Worm (Caenorhabditis elegans) whole organism, L4 larva: ENCODE measurements around the gene nspc-1.

Experiments used
- F10B5.3 ChIP-seq: sonication (generic microtip); optimal IDR thresholded peaks from 2 replicates; lab custom pipeline; 2016; ENCODE audit warnings: mild to moderate bottlenecking, missing genetic modification characterization, missing compliant biosample characterization
- F26F4.8 ChIP-seq: fragments of 200-800 bp; sonication (Bioruptor generic); conservative IDR thresholded peaks from 2 replicates; pipeline ENCODE4 v1.3.6; 2022; ENCODE audit warnings: missing genetic modification characterization, missing compliant biosample characterization
- F44E2.7 ChIP-seq: fragments of 200-800 bp; sonication (Bioruptor generic); IDR thresholded peaks from 2 replicates; pipeline ENCODE4 v2.1.2; 2022; ENCODE audit warnings: missing genetic modification characterization, missing compliant biosample characterization
- Y105C5A.15 ChIP-seq: fragments of 200-800 bp; sonication (Bioruptor generic); IDR thresholded peaks from 2 replicates; pipeline ENCODE4 v1.3.6; 2022; ENCODE audit warnings: missing genetic modification characterization, missing compliant biosample characterization
- Y75B8A.6 ChIP-seq: fragments of 200-800 bp; sonication (Bioruptor generic); IDR thresholded peaks from 2 replicates; pipeline ENCODE4 v1.3.6; 2022; ENCODE audit warnings: missing genetic modification reagents, missing genetic modification characterization, missing compliant biosample characterization
- aha-1 ChIP-seq: fragments of 150-350 bp; peaks from one replicate; lab custom pipeline; 2014; ENCODE audit warnings: missing biosample characterization, missing genetic modification characterization
- aly-2 ChIP-seq: sonication (generic microtip); optimal IDR thresholded peaks from 2 replicates; lab custom pipeline; 2018; ENCODE audit warnings: missing biosample characterization, missing genetic modification characterization
- ama-1 ChIP-seq: fragments of 150-350 bp; optimal IDR thresholded peaks from 2 replicates; lab custom pipeline; 2014; ENCODE audit warnings: inconsistent platforms, mixed read lengths
- ceh-20 ChIP-seq: fragments of 200-800 bp; sonication (Bioruptor generic); IDR thresholded peaks from 2 replicates; pipeline ENCODE4 v1.3.6; 2022; ENCODE audit warnings: missing genetic modification reagents, missing genetic modification characterization, missing compliant biosample characterization
- ceh-62 ChIP-seq: sonication (generic microtip); optimal IDR thresholded peaks from 2 replicates; lab custom pipeline; 2017; ENCODE audit warnings: missing biosample characterization, missing genetic modification characterization
- ctbp-1 ChIP-seq: fragments of 200-800 bp; sonication (Bioruptor generic); IDR thresholded peaks from 2 replicates; pipeline ENCODE4 v1.3.6; 2022; ENCODE audit warnings: missing genetic modification reagents, missing genetic modification characterization, missing compliant biosample characterization
- daf-16 ChIP-seq, 3 experiments: sonication (generic microtip); optimal IDR thresholded peaks; 2 replicates each; lab custom pipeline; 2016 to 2017; ENCODE audit warnings: missing genetic modification characterization in 3 of 3, missing genetic modification reagents in 3 of 3, mild to moderate bottlenecking in 2 of 3, missing compliant biosample characterization in 2 of 3, missing biosample characterization in 1 of 3, moderate library complexity in 1 of 3
- daf-8 ChIP-seq: fragments of 200-800 bp; sonication (Bioruptor generic); IDR thresholded peaks from 2 replicates; pipeline ENCODE4 v1.3.6; 2022; ENCODE audit warnings: missing genetic modification characterization, missing compliant biosample characterization
- dve-1 ChIP-seq: sonication (generic microtip); optimal IDR thresholded peaks from 2 replicates; lab custom pipeline; 2017; ENCODE audit warnings: antibody characterized with exemption, mild to moderate bottlenecking, missing genetic modification characterization, missing compliant biosample characterization; ENCODE audit not compliant: insufficient read depth
- egl-43 ChIP-seq: fragments of 200-800 bp; sonication (Bioruptor generic); IDR thresholded peaks from 2 replicates; pipeline ENCODE4 v1.3.6; 2022; ENCODE audit warnings: missing genetic modification reagents, missing genetic modification characterization, missing compliant biosample characterization
- fkh-10 ChIP-seq: fragments of 150-350 bp; optimal IDR thresholded peaks from 2 replicates; lab custom pipeline; 2014; ENCODE audit warnings: missing biosample characterization, missing genetic modification reagents, missing genetic modification characterization
- hlh-11 ChIP-seq: fragments of 200-800 bp; sonication (Bioruptor generic); optimal IDR thresholded peaks from 2 replicates; lab custom pipeline; 2018; ENCODE audit warnings: mild to moderate bottlenecking, missing genetic modification characterization, missing compliant biosample characterization
- hlh-30 ChIP-seq: sonication (generic microtip); optimal IDR thresholded peaks from 2 replicates; lab custom pipeline; 2017; ENCODE audit warnings: antibody characterized with exemption, mild to moderate bottlenecking, missing genetic modification characterization, missing compliant biosample characterization; ENCODE audit not compliant: insufficient read depth
- lin-1 ChIP-seq: fragments of 200-800 bp; sonication (Bioruptor generic); IDR thresholded peaks from 2 replicates; pipeline ENCODE4 v1.3.6; 2022; ENCODE audit warnings: missing genetic modification reagents, missing genetic modification characterization, missing compliant biosample characterization
- lin-15B ChIP-seq: fragments of 150-350 bp; sonication (generic microtip); optimal IDR thresholded peaks from 3 replicates; lab custom pipeline; 2014; ENCODE audit warnings: missing biosample characterization, missing genetic modification characterization
- lin-38 ChIP-seq: fragments of 200-800 bp; sonication (Bioruptor generic); IDR thresholded peaks from 2 replicates; pipeline ENCODE4 v1.3.6; 2022; ENCODE audit warnings: missing genetic modification reagents, missing genetic modification characterization, missing compliant biosample characterization
- lin-39 ChIP-seq: fragments of 150-350 bp; optimal IDR thresholded peaks from 2 replicates; lab custom pipeline; 2014; ENCODE audit warnings: missing biosample characterization, missing genetic modification reagents, missing genetic modification characterization
- madf-5 ChIP-seq, 2 experiments: fragments of 200-800 bp; sonication (Bioruptor generic); IDR thresholded peaks; 2 replicates each; pipeline ENCODE4 v1.3.6; 2022; ENCODE audit warnings: missing compliant biosample characterization in 2 of 2, missing genetic modification characterization in 2 of 2
- mdl-1 ChIP-seq, 2 experiments: fragments of 150-350 bp in 1 of 2; sonication (generic microtip) in 1 of 2; optimal IDR thresholded peaks; 2 replicates each; lab custom pipeline; 2014 to 2017; ENCODE audit warnings: missing biosample characterization in 2 of 2, missing genetic modification characterization in 2 of 2
- mep-1 ChIP-seq: fragments of 150-350 bp; sonication (generic microtip); optimal IDR thresholded peaks from 3 replicates; lab custom pipeline; 2014; ENCODE audit warnings: missing biosample characterization, missing genetic modification characterization
- nhr-102 ChIP-seq: sonication (generic microtip); optimal IDR thresholded peaks from 2 replicates; lab custom pipeline; 2016; ENCODE audit warnings: mild to moderate bottlenecking, missing genetic modification characterization, moderate library complexity, missing compliant biosample characterization
- nhr-28 ChIP-seq: fragments of 150-350 bp; optimal IDR thresholded peaks from 2 replicates; lab custom pipeline; 2014; ENCODE audit warnings: missing biosample characterization, missing genetic modification characterization
- nhr-77 ChIP-seq: fragments of 150-350 bp; optimal IDR thresholded peaks from 2 replicates; lab custom pipeline; 2014; ENCODE audit warnings: missing biosample characterization, missing genetic modification characterization
- pqm-1 ChIP-seq: sonication (generic microtip); optimal IDR thresholded peaks from 2 replicates; lab custom pipeline; 2017; ENCODE audit warnings: missing biosample characterization, missing genetic modification characterization
- rbr-2 ChIP-seq: sonication (generic microtip); optimal IDR thresholded peaks from 2 replicates; lab custom pipeline; 2016; ENCODE audit warnings: missing genotype, missing genetic modification characterization, missing compliant biosample characterization
- set-16 ChIP-seq: fragments of 200-800 bp; sonication (Bioruptor generic); IDR thresholded peaks from 2 replicates; pipeline ENCODE4 v1.3.6; 2022; ENCODE audit warnings: missing genetic modification reagents, missing genetic modification characterization, missing compliant biosample characterization
- unc-130 ChIP-seq: sonication (generic microtip); optimal IDR thresholded peaks from 2 replicates; lab custom pipeline; 2016; ENCODE audit warnings: missing genetic modification reagents, missing genetic modification characterization, missing compliant biosample characterization
- zfp-2 ChIP-seq: sonication (generic microtip); optimal IDR thresholded peaks from 2 replicates; lab custom pipeline; 2016; ENCODE audit warnings: mild to moderate bottlenecking, missing genetic modification characterization, missing compliant biosample characterization
- ztf-7 ChIP-seq: fragments of 150-350 bp; optimal IDR thresholded peaks from 2 replicates; lab custom pipeline; 2014; ENCODE audit warnings: missing biosample characterization, missing genetic modification characterization

Gene nspc-1

DNA sequence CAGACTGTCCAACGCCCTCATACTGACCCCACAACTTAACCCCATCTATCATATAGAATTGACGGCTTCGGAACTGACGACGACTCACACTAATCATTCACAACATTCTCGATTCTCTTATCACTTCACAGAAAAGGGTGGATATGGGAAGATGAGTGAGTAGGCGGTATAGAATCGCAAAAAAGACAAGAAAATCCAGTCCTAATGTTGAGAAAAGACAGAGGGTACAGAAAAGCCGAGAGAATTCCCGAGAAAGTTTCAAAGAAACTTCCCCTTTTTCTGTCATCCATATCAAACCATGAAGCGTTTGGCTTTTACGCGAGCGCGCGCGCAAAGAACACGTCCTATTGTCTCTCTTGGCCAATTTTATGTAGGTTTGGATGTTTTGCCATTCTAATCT lies 30.7 kb downstream of the nspc-1 start:
- TF ChIP-seq nhr-102 (tag; lab: Kevin White, UChicago): no peak
- TF ChIP-seq hlh-11 (tag; lab: Kevin White, UChicago): peak; percentile 28
- TF ChIP-seq mdl-1 (tag; optimal IDR thresholded peaks at IDR 0.05; lab: Kevin White, UChicago): peak in 1 of 2 experiments; percentile 28
- TF ChIP-seq lin-38 (GFP tag; lab: Robert Waterston, UW): no peak
- TF ChIP-seq zfp-2 (tag; lab: Kevin White, UChicago): no peak
- no peak for TF ChIP-seq ceh-62 (tag; lab: Kevin White, UChicago)
- peak; percentile 56 for TF ChIP-seq aha-1 (tag; lab: Kevin White, UChicago)

DNA sequence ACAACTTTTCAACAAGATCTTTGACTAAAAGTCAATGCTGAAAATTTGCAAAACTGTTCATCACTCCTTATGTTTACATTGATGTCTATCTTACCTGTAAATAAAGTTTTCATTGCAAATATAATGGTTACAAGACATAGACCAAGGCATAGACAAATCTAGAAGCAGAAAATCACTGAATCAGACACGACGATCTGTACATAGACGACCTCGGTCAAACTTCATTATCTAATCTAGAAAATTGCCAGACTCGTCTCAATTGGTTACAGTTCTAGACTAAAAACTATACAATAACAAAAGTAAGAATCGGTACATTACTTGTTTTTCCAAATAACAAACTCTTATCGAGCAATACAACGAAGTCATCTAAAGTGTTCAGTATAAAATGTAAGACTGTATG lies 34.0 kb downstream of the nspc-1 start, which contains the start of gene grd-4:
Gene grd-4, plus strand, starts transcription at position 301 of the 400 bp plus-strand sequence.
- TF ChIP-seq egl-43 (no peak), set-16 (no peak), hlh-11 (tag; lab: Kevin White, UChicago) (no peak), F26F4.8 (no peak), Y75B8A.6 (GFP tag; lab: Robert Waterston, UW) (no peak), unc-130 (GFP tag; lab: Kevin White, UChicago) (no peak), lin-1 (GFP tag; lab: Robert Waterston, UW) (no peak), ztf-7 (tag; lab: Kevin White, UChicago) (no peak)
- TF ChIP-seq, all 104 proteins: peak for 0

- peak; percentile 13 for TF ChIP-seq aha-1 (tag; lab: Kevin White, UChicago)
- TF ChIP-seq ceh-20 (GFP tag; lab: Robert Waterston, UW): no peak
Measured at ce11 chrX:8499721-8500120, 35.2 kb downstream of the nspc-1 start, which contains the start of gene grd-14. Gene grd-14, plus strand, starts transcription at chrX:8500021.

DNA sequence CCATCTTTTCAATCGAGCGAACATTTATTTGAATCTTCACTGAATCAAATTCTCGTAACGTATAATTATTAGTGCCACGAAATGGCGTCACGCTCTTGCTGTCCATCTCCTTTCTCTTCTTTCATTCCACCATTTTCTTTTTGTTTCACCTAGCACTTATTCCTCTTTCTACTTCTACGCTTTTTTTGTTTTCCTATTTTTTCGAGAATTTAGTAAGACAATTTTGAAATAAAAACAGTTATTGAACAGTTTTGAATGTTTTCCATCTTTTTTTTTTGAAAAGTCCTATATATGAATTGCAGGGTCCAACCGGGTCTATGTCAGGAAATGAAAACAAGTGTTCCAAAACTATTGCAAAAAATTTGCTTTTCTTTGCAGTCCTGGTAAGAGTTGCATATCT lies 39.9 kb downstream of the nspc-1 start, which contains the start of gene T01B10.5:
Gene T01B10.5, plus strand, starts transcription at position 301 of the 400 bp plus-strand sequence.
- TF ChIP-seq F10B5.3 (tag; lab: Kevin White, UChicago): no peak
- no peak for TF ChIP-seq ama-1 (lab: Kevin White, UChicago)
- TF ChIP-seq F44E2.7 (GFP tag; lab: Robert Waterston, UW): no peak

ce11 chrX:8492750-8493149 lies 42.2 kb downstream of the nspc-1 start:
- TF ChIP-seq mep-1 (tag; lab: Kevin White, UChicago) (no peak), madf-5 (GFP tag; IDR thresholded peaks at IDR 0.05; lab: Robert Waterston, UW) (no peak), daf-8 (no peak), Y105C5A.15 (GFP tag; lab: Robert Waterston, UW) (no peak), aly-2 (no peak), lin-39 (tag; lab: Kevin White, UChicago) (no peak), nhr-77 (tag; lab: Kevin White, UChicago) (peak; percentile 9), lin-15B (tag; lab: Kevin White, UChicago) (no peak), nhr-28 (tag; lab: Kevin White, UChicago) (peak; percentile 71), pqm-1 (tag; lab: Kevin White, UChicago) (peak; percentile 19), dve-1 (tag; lab: Kevin White, UChicago) (peak; percentile 26), daf-16 (GFP tag; optimal IDR thresholded peaks at IDR 0.05; lab: Kevin White, UChicago) (no peak), daf-16 (tag; optimal IDR thresholded peaks at IDR 0.05; lab: Kevin White, UChicago) (peak; percentile 91), ceh-20 (GFP tag; lab: Robert Waterston, UW) (no peak), hlh-30 (peak; percentile 11)

DNA sequence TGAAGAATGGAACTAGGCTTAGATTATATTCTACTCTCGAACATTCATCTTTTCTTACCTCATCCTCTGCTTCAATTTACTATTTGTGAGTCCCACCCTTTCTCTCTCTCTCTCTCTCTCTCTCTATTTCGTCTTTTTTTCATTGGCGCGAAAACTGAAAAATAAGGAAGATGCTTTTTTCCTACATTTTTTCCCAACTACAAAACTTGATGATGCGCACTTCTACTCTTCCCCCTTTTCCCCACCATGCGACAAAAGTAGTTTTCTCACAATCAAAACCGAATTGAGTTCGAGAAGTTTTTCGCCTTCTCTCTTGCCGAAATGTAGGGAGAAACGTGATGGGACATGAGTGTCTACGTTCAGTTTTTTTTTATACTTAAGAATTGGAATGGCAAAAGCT lies 45.0 kb downstream of the nspc-1 start:
- TF ChIP-seq rbr-2 (tag; lab: Kevin White, UChicago): no peak
- 0 out of 2 replicates have a peak, but pooled peaks have one; percentile 30 for TF ChIP-seq ctbp-1 (GFP tag; lab: Robert Waterston, UW)
- TF ChIP-seq fkh-10: peak; percentile 87
- TF ChIP-seq, all 104 proteins: peak for 2
